Worm (Caenorhabditis elegans) whole organism, young adult: ENCODE data around the gene ugt-33.

ENCODE experiments used
- B0019.2 ChIP-seq: fragments of 200-800 bp; sonication (Bioruptor generic); conservative IDR thresholded peaks from 2 replicates; pipeline ENCODE4 v1.3.6; 2022; ENCODE audit warnings: missing genetic modification reagents, missing genetic modification characterization, missing compliant biosample characterization
- B0336.3 ChIP-seq: fragments of 200-800 bp; sonication (Bioruptor generic); IDR thresholded peaks from 2 replicates; pipeline ENCODE4 v1.3.6; 2022; ENCODE audit warnings: missing genetic modification characterization, missing compliant biosample characterization
- C17E4.6 ChIP-seq: fragments of 200-800 bp; sonication (Bioruptor generic); IDR thresholded peaks from 2 replicates; pipeline ENCODE4 v1.3.6; 2022; ENCODE audit warnings: missing genetic modification reagents, missing genetic modification characterization, missing compliant biosample characterization
- D2030.7 ChIP-seq: fragments of 200-800 bp; sonication (Bioruptor generic); IDR thresholded peaks from 2 replicates; pipeline ENCODE4 v1.3.6; 2022; ENCODE audit warnings: missing genetic modification reagents, missing genetic modification characterization, missing compliant biosample characterization
- F10E7.11 ChIP-seq: sonication (generic microtip); optimal IDR thresholded peaks from 2 replicates; lab custom pipeline; 2017; ENCODE audit warnings: mild to moderate bottlenecking, missing genetic modification characterization, moderate library complexity, missing compliant biosample characterization
- F23B12.7 ChIP-seq: sonication (generic microtip); optimal IDR thresholded peaks from 2 replicates; lab custom pipeline; 2017; ENCODE audit warnings: missing genetic modification characterization, mild to moderate bottlenecking, missing compliant biosample characterization, antibody characterized with exemption, moderate library complexity; ENCODE audit not compliant: insufficient read depth
- F33H1.4 ChIP-seq: fragments of 200-800 bp; sonication (Bioruptor generic); IDR thresholded peaks from 2 replicates; pipeline ENCODE4 v1.3.6; 2022; ENCODE audit warnings: missing genetic modification reagents, missing genetic modification characterization, missing compliant biosample characterization
- K11D2.4 ChIP-seq: fragments of 200-800 bp; sonication (Bioruptor generic); IDR thresholded peaks from 2 replicates; pipeline ENCODE4 v1.3.6; 2022; ENCODE audit warnings: missing genetic modification reagents, missing genetic modification characterization, missing compliant biosample characterization
- T26A5.8 ChIP-seq: sonication (generic microtip); optimal IDR thresholded peaks from 2 replicates; lab custom pipeline; 2016; ENCODE audit warnings: missing genetic modification characterization, missing compliant biosample characterization
- Y67H2A.10 ChIP-seq: fragments of 200-800 bp; sonication (Bioruptor generic); conservative IDR thresholded peaks from 2 replicates; pipeline ENCODE4 v1.3.6; 2022; ENCODE audit warnings: missing genetic modification reagents, missing genetic modification characterization, missing compliant biosample characterization
- Y95B8A.8 ChIP-seq: fragments of 200-800 bp; sonication (Bioruptor generic); IDR thresholded peaks from 2 replicates; pipeline ENCODE4 v1.3.6; 2022; ENCODE audit warnings: missing genetic modification reagents, missing genetic modification characterization, missing compliant biosample characterization
- aptf-2 ChIP-seq: fragments of 200-800 bp; sonication (Bioruptor generic); conservative IDR thresholded peaks from 2 replicates; pipeline ENCODE4 v1.3.6; 2022; ENCODE audit warnings: missing genetic modification reagents, missing genetic modification characterization, missing compliant biosample characterization
- aptf-3 ChIP-seq: fragments of 200-800 bp; sonication (Bioruptor generic); IDR thresholded peaks from 2 replicates; pipeline ENCODE4 v1.3.6; 2022; ENCODE audit warnings: missing genetic modification characterization, missing compliant biosample characterization
- atf-7 ChIP-seq: sonication (generic microtip); optimal IDR thresholded peaks from 2 replicates; lab custom pipeline; 2017; ENCODE audit warnings: mild to moderate bottlenecking, missing genetic modification characterization, missing compliant biosample characterization
- attf-5 ChIP-seq: fragments of 200-800 bp; sonication (Bioruptor generic); optimal IDR thresholded peaks from 2 replicates; lab custom pipeline; 2018; ENCODE audit warnings: mild to moderate bottlenecking, missing genetic modification characterization, missing compliant biosample characterization
- bed-1 ChIP-seq: fragments of 200-800 bp; sonication (Bioruptor generic); IDR thresholded peaks from 2 replicates; pipeline ENCODE4 v1.3.6; 2022; ENCODE audit warnings: missing genetic modification reagents, missing genetic modification characterization, missing compliant biosample characterization
- cebp-1 ChIP-seq, 2 experiments: fragments of 200-800 bp in 1 of 2; sonication (Bioruptor generic) in 1 of 2; sonication (generic microtip) in 1 of 2; IDR thresholded peaks in 1 of 2; optimal IDR thresholded peaks in 1 of 2; 2 replicates each; pipeline versions ENCODE4 v1.3.6 to Lab custom; 2017 to 2022; ENCODE audit warnings: missing compliant biosample characterization in 2 of 2, missing genetic modification characterization in 2 of 2, mild to moderate bottlenecking in 1 of 2, missing genetic modification reagents in 1 of 2, moderate library complexity in 1 of 2
- cebp-2 ChIP-seq: fragments of 200-800 bp; sonication (Bioruptor generic); IDR thresholded peaks from 2 replicates; pipeline ENCODE4 v1.3.6; 2022; ENCODE audit warnings: missing genetic modification characterization, missing compliant biosample characterization
- ceh-100 ChIP-seq: fragments of 200-800 bp; sonication (Bioruptor generic); IDR thresholded peaks from 2 replicates; pipeline ENCODE4 v1.3.6; 2022; ENCODE audit warnings: missing genetic modification reagents, missing genetic modification characterization, missing compliant biosample characterization
- ceh-40 ChIP-seq: fragments of 200-800 bp; sonication (Bioruptor generic); IDR thresholded peaks from 2 replicates; pipeline ENCODE4 v1.3.6; 2022; ENCODE audit warnings: missing genetic modification characterization, missing compliant biosample characterization
- chd-7 ChIP-seq: sonication (generic microtip); optimal IDR thresholded peaks from 2 replicates; lab custom pipeline; 2016; ENCODE audit warnings: mild to moderate bottlenecking, missing genetic modification characterization, moderate library complexity, missing compliant biosample characterization
- dox-1 ChIP-seq: fragments of 200-800 bp; sonication (Bioruptor generic); IDR thresholded peaks from 2 replicates; pipeline ENCODE4 v1.3.6; 2022; ENCODE audit warnings: missing genetic modification reagents, missing genetic modification characterization, missing compliant biosample characterization
- efl-1 ChIP-seq: fragments of 150-350 bp; optimal IDR thresholded peaks from 2 replicates; lab custom pipeline; 2014; ENCODE audit warnings: missing biosample characterization, missing genetic modification reagents, missing genetic modification characterization
- hlh-12 ChIP-seq: sonication (generic microtip); optimal IDR thresholded peaks from 2 replicates; lab custom pipeline; 2016; ENCODE audit warnings: missing genetic modification characterization, missing compliant biosample characterization
- hrde-1 ChIP-seq: sonication (generic microtip); optimal IDR thresholded peaks from 2 replicates; lab custom pipeline; 2016; ENCODE audit warnings: missing genetic modification characterization, mild to moderate bottlenecking, missing compliant biosample characterization, moderate library complexity, missing genotype, missing genetic modification reagents, borderline replicate concordance
- lag-1 ChIP-seq: fragments of 200-800 bp; sonication (Bioruptor generic); IDR thresholded peaks from 2 replicates; pipeline ENCODE4 v1.3.6; 2022; ENCODE audit warnings: missing genetic modification reagents, missing genetic modification characterization, missing compliant biosample characterization
- let-607 ChIP-seq, 2 experiments: fragments of 200-800 bp in 1 of 2; sonication (Bioruptor generic) in 1 of 2; sonication (generic microtip) in 1 of 2; optimal IDR thresholded peaks; 2 replicates each; lab custom pipeline; 2016 to 2018; ENCODE audit warnings: mild to moderate bottlenecking in 2 of 2, missing compliant biosample characterization in 2 of 2, missing genetic modification characterization in 2 of 2, moderate library complexity in 2 of 2, missing genotype in 1 of 2
- lin-35 ChIP-seq, 3 experiments: fragments of 150-350 bp in 2 of 3; sonication (generic microtip) in 1 of 3; optimal IDR thresholded peaks; 2 replicates each; lab custom pipeline; 2014 to 2018; ENCODE audit warnings: missing biosample characterization in 3 of 3, missing genetic modification characterization in 3 of 3, missing genetic modification reagents in 3 of 3
- lsl-1 ChIP-seq: fragments of 200-800 bp; sonication (Bioruptor generic); optimal IDR thresholded peaks from 2 replicates; lab custom pipeline; 2018; ENCODE audit warnings: mild to moderate bottlenecking, missing genetic modification characterization, moderate library complexity, missing compliant biosample characterization
- madf-10 ChIP-seq: sonication (generic microtip); optimal IDR thresholded peaks from 2 replicates; lab custom pipeline; 2016; ENCODE audit warnings: mild to moderate bottlenecking, missing genetic modification characterization, missing compliant biosample characterization
- nhr-80 ChIP-seq: sonication (generic microtip); optimal IDR thresholded peaks from 2 replicates; lab custom pipeline; 2016; ENCODE audit warnings: missing genetic modification characterization, missing compliant biosample characterization
- nhr-90 ChIP-seq: sonication (generic microtip); optimal IDR thresholded peaks from 2 replicates; lab custom pipeline; 2016; ENCODE audit warnings: missing genotype, mild to moderate bottlenecking, missing genetic modification characterization, missing compliant biosample characterization
- pbrm-1 ChIP-seq: fragments of 200-800 bp; sonication (Bioruptor generic); IDR thresholded peaks from 2 replicates; pipeline ENCODE4 v1.3.6; 2022; ENCODE audit warnings: missing genetic modification reagents, missing genetic modification characterization, missing compliant biosample characterization
- rcor-1 ChIP-seq: fragments of 200-800 bp; sonication (Bioruptor generic); IDR thresholded peaks from 2 replicates; pipeline ENCODE4 v1.3.6; 2022; ENCODE audit warnings: missing genetic modification reagents, missing genetic modification characterization, missing compliant biosample characterization
- rec-8 ChIP-seq, 2 experiments: sonication (generic microtip); optimal IDR thresholded peaks; 2 replicates each; lab custom pipeline; 2016; ENCODE audit warnings: mild to moderate bottlenecking in 2 of 2, missing genetic modification characterization in 2 of 2, missing genetic modification reagents in 2 of 2, missing genotype in 2 of 2, missing biosample characterization in 1 of 2, missing compliant biosample characterization in 1 of 2, moderate library complexity in 1 of 2
- snpc-1.3 ChIP-seq: sonication (generic microtip); optimal IDR thresholded peaks from 2 replicates; lab custom pipeline; 2017; ENCODE audit warnings: missing genetic modification characterization, mild to moderate bottlenecking, missing compliant biosample characterization, antibody characterized with exemption, moderate library complexity, missing genotype, missing genetic modification reagents; ENCODE audit not compliant: insufficient read depth
- snpc-4 ChIP-seq, 5 experiments: fragments of 150-350 bp in 1 of 5; sonication (generic microtip) in 4 of 5; optimal IDR thresholded peaks; 2 replicates each; lab custom pipeline; 2014 to 2018; ENCODE audit warnings: missing genetic modification characterization in 5 of 5, missing biosample characterization in 3 of 5, antibody characterized with exemption in 2 of 5, mild to moderate bottlenecking in 2 of 5, missing compliant biosample characterization in 2 of 5, missing genotype in 2 of 5, moderate library complexity in 2 of 5, missing genetic modification reagents in 1 of 5
- sptf-2 ChIP-seq: fragments of 200-800 bp; sonication (Bioruptor generic); optimal IDR thresholded peaks from 2 replicates; lab custom pipeline; 2018; ENCODE audit warnings: mild to moderate bottlenecking, missing genetic modification characterization, missing compliant biosample characterization
- xnd-1 ChIP-seq: sonication (generic microtip); optimal IDR thresholded peaks from 2 replicates; lab custom pipeline; 2016; ENCODE audit warnings: missing genotype, missing genetic modification reagents, missing genetic modification characterization, missing compliant biosample characterization
- zfh-2 ChIP-seq: fragments of 200-800 bp; sonication (Bioruptor generic); conservative IDR thresholded peaks from 2 replicates; pipeline ENCODE4 v1.3.6; 2022; ENCODE audit warnings: missing genetic modification reagents, missing genetic modification characterization, missing compliant biosample characterization
- zim-3 ChIP-seq: sonication (generic microtip); optimal IDR thresholded peaks from 2 replicates; lab custom pipeline; 2017; ENCODE audit warnings: mild to moderate bottlenecking, missing genetic modification characterization, moderate library complexity, missing compliant biosample characterization
- ztf-18 ChIP-seq: sonication (generic microtip); optimal IDR thresholded peaks from 2 replicates; lab custom pipeline; 2016; ENCODE audit warnings: missing genotype, mild to moderate bottlenecking, missing genetic modification characterization, missing compliant biosample characterization
- ztf-25 ChIP-seq: fragments of 200-800 bp; sonication (Bioruptor generic); IDR thresholded peaks from 2 replicates; pipeline ENCODE4 v1.3.6; 2022; ENCODE audit warnings: missing genetic modification reagents, missing genetic modification characterization, missing compliant biosample characterization

Gene ugt-33

ce11 chrV:10496733-10497132, 3.5 kb downstream of the ugt-33 start, which contains the start of gene C35A5.4:
C35A5.4 (plus strand) TSS chrV:10497033.
- TF ChIP-seq B0336.3 (GFP tag; lab: Robert Waterston, UW) (no peak), nhr-80 (no peak), ceh-100 (GFP tag; lab: Robert Waterston, UW) (no peak), madf-10 (tag; lab: Kevin White, UChicago) (no peak), bed-1 (GFP tag; lab: Robert Waterston, UW) (no peak), aptf-3 (no peak)

- TF ChIP-seq ztf-25 (no peak), aptf-3 (no peak), aptf-2 (GFP tag; lab: Robert Waterston, UW) (no peak), cebp-1 (GFP tag; IDR thresholded peaks at IDR 0.05; lab: Robert Waterston, UW) (no peak), cebp-1 (tag; optimal IDR thresholded peaks at IDR 0.05; lab: Kevin White, UChicago) (no peak), bed-1 (GFP tag; lab: Robert Waterston, UW) (no peak), atf-7 (tag; lab: Kevin White, UChicago) (no peak), lin-35 (GFP tag; optimal IDR thresholded peaks at IDR 0.05; lab: Kevin White, UChicago) (no peak), nhr-90 (tag; lab: Kevin White, UChicago) (no peak), let-607 (tag; optimal IDR thresholded peaks at IDR 0.05; lab: Kevin White, UChicago) (no peak), F23B12.7 (tag; lab: Kevin White, UChicago) (no peak), ceh-40 (GFP tag; lab: Robert Waterston, UW) (no peak), hlh-12 (tag; lab: Kevin White, UChicago) (no peak), lag-1 (GFP tag; lab: Robert Waterston, UW) (no peak), dox-1 (no peak), ceh-100 (GFP tag; lab: Robert Waterston, UW) (no peak), attf-5 (no peak), chd-7 (no peak), zfh-2 (GFP tag; lab: Robert Waterston, UW) (no peak), cebp-2 (GFP tag; lab: Robert Waterston, UW) (no peak), sptf-2 (no peak)
Observed at ce11 chrV:10501295-10501694, 8.1 kb downstream of the ugt-33 start, which contains the start of gene C35A5.3. C35A5.3 (minus strand) TSS chrV:10501395.

ce11 chrV:10503011-10503410, 9.8 kb downstream of the ugt-33 start, which contains the start of gene C35A5.11:
C35A5.11 (minus strand) TSS chrV:10503111.
- TF ChIP-seq hrde-1 (tag; lab: Kevin White, UChicago) = no peak
- no peak for TF ChIP-seq pbrm-1 (GFP tag; lab: Robert Waterston, UW)
- TF ChIP-seq Y95B8A.8 = no peak
- TF ChIP-seq ztf-18 (tag; lab: Kevin White, UChicago) = no peak
- TF ChIP-seq T26A5.8 = no peak

ce11 chrV:10503893-10504292, 10.7 kb downstream of the ugt-33 start, which contains the start of gene C35A5.10:
C35A5.10 (plus strand) TSS chrV:10504193.
- no peak for TF ChIP-seq B0019.2 (GFP tag; lab: Robert Waterston, UW)
- TF ChIP-seq snpc-1.3 (tag; lab: Kevin White, UChicago) = no peak
- TF ChIP-seq xnd-1 (tag; lab: Kevin White, UChicago) = no peak
- no peak for TF ChIP-seq rec-8 (tag; optimal IDR thresholded peaks at IDR 0.05; lab: Kevin White, UChicago)
- TF ChIP-seq D2030.7 (GFP tag; lab: Robert Waterston, UW) = no peak
- TF ChIP-seq rcor-1 (GFP tag; lab: Robert Waterston, UW) = no peak
- no peak for TF ChIP-seq zim-3 (tag; lab: Kevin White, UChicago)
- no peak for TF ChIP-seq efl-1 (GFP tag; lab: Kevin White, UChicago)
- no peak for TF ChIP-seq Y67H2A.10 (GFP tag; lab: Robert Waterston, UW)
- TF ChIP-seq C17E4.6 (GFP tag; lab: Robert Waterston, UW) = no peak
- no peak for TF ChIP-seq madf-10 (tag; lab: Kevin White, UChicago)
- no peak for TF ChIP-seq K11D2.4 (GFP tag; lab: Robert Waterston, UW)
- TF ChIP-seq snpc-4 (GFP tag; optimal IDR thresholded peaks at IDR 0.05; lab: Kevin White, UChicago) = no peak
- no peak for TF ChIP-seq snpc-4 (tag; optimal IDR thresholded peaks at IDR 0.05; lab: Kevin White, UChicago)
- TF ChIP-seq F33H1.4 (GFP tag; lab: Robert Waterston, UW) = no peak
- TF ChIP-seq F10E7.11 (tag; lab: Kevin White, UChicago) = no peak
- no peak for TF ChIP-seq lsl-1 (GFP tag; lab: Kevin White, UChicago)
